Fruit fly (Drosophila melanogaster): Measurements from ENCODE around the gene CG13693.

DNA sequence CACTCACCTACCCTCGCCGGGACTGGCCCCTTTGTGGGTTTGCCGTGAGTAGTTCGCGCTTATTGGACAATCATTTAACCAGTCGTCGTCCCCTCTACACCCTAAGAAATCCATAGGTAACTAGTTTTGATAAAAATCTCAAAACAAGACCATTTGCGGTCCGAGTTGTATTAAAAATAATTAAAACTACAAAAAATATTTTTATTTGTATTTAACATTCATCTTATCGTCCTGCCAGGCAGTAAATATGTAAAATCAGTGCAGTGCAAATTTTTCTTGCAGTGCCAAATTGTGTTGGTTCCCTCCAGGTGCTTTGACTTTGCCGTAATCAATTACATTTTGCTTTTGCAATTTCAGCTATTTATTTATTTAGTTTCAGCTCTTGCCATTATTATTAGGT, 11.5 kb downstream of the CG13693 start:
- no peak for TF ChIP-seq CG12659 (GFP tag; optimal IDR thresholded peaks at IDR 0.05)
- no peak for TF ChIP-seq CG18011 (GFP tag; optimal IDR thresholded peaks at IDR 0.05)
- TF ChIP-seq CG8281 (tag; optimal IDR thresholded peaks at IDR 0.05), result no peak
- no peak for TF ChIP-seq CG31388 (GFP tag; optimal IDR thresholded peaks at IDR 0.05)
- TF ChIP-seq NC2β (GFP tag; optimal IDR thresholded peaks at IDR 0.05), result no peak
- no peak for TF ChIP-seq CG4360 (GFP tag; IDR thresholded peaks at IDR 0.05)
- no peak for TF ChIP-seq CG32767 (GFP tag; IDR thresholded peaks at IDR 0.05)
- TF ChIP-seq Meics (GFP tag; optimal IDR thresholded peaks at IDR 0.05), result peak; percentile 30
- no peak for TF ChIP-seq CG16813 (GFP tag; IDR thresholded peaks at IDR 0.05; ENCODE audit: partially characterized antibody)
- TF ChIP-seq Hmx (GFP tag; optimal IDR thresholded peaks at IDR 0.05), result no peak
- no peak for TF ChIP-seq Neu2 (GFP tag; optimal IDR thresholded peaks at IDR 0.05; ENCODE audit: borderline replicate concordance)

Data from whole organism, embryonic.